Fruit fly (Drosophila melanogaster) whole organism, prepupa: Measurements from ENCODE around the gene CG17068.
"Not testable (repeated sequence)": the region's sequence is repeated elsewhere in the genome, so short reads cannot be mapped to it uniquely, and the experiment has no call there.

Experiments
- CG6808 ChIP-seq: fragments of 200-800 bp; sonication (Bioruptor generic); optimal IDR thresholded peaks from 3 replicates; lab custom pipeline; 2017; ENCODE audit warnings: missing biosample characterization, missing genetic modification characterization, mild to moderate bottlenecking, moderate library complexity, missing genetic modification reagents
- CG8632 ChIP-seq: fragments of 200-800 bp; sonication (Bioruptor generic); optimal IDR thresholded peaks from 3 replicates; lab custom pipeline; 2016; ENCODE audit warnings: missing biosample characterization, missing genetic modification characterization
- Ets96B ChIP-seq: fragments of 200-800 bp; optimal IDR thresholded peaks from 2 replicates; lab custom pipeline; 2019; ENCODE audit warnings: missing biosample characterization, mild to moderate bottlenecking, missing genetic modification characterization, moderate library complexity
- Sox15 ChIP-seq: fragments of 200-800 bp; sonication (Bioruptor generic); optimal IDR thresholded peaks from 3 replicates; lab custom pipeline; 2016; ENCODE audit warnings: missing biosample characterization, missing genetic modification characterization
- achi ChIP-seq: fragments of 200-800 bp; sonication (Bioruptor generic); optimal IDR thresholded peaks from 3 replicates; lab custom pipeline; 2016; ENCODE audit warnings: missing biosample characterization, missing genetic modification characterization

DNA sequence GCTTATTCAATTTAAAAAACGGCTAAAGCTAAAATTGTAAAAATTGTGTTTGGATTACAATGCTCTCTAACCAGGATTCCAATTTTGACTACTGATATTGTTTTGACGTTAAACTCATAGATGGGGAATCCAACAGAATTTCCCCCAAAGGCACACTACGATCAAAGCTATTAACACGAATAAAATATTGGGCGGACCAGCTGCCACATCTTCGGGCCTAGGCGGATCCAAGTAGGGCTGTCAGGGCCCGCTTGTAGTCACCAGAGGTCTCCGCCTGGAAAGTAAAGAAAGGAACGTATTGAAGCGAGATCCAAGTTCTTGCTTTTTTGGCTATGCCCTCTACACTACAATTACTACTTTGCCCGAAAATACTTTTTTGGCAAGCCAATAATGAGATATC is 26.0 kb downstream of the CG17068 start, which contains the start of gene Sdic4:
- not testable (repeated sequence) for TF ChIP-seq Ets96B (tag; lab: Kevin White, UChicago); CG8632 (GFP tag; lab: Kevin White, UChicago); CG6808; Sox15 (GFP tag; lab: Kevin White, UChicago); achi
